Worm (Caenorhabditis elegans) whole organism, early embryonic: ENCODE results near the gene nhr-1.

Experiments used
- B0310.2 ChIP-seq: sonication (generic microtip); optimal IDR thresholded peaks from 2 replicates; lab custom pipeline; 2016; ENCODE audit warnings: mild to moderate bottlenecking, missing genetic modification characterization, missing compliant biosample characterization
- F13C5.2 ChIP-seq: sonication (generic microtip); optimal IDR thresholded peaks from 2 replicates; lab custom pipeline; 2017; ENCODE audit warnings: mild to moderate bottlenecking, missing genetic modification characterization, inconsistent platforms, missing compliant biosample characterization
- aly-1 ChIP-seq: sonication (generic microtip); optimal IDR thresholded peaks from 2 replicates; lab custom pipeline; 2016; ENCODE audit warnings: missing genetic modification characterization, missing compliant biosample characterization
- ama-1 ChIP-seq: fragments of 150-350 bp; optimal IDR thresholded peaks from 2 replicates; lab custom pipeline; 2014
- ceh-13 ChIP-seq: fragments of 200-800 bp; sonication (Bioruptor generic); optimal IDR thresholded peaks from 2 replicates; lab custom pipeline; 2018; ENCODE audit warnings: mild to moderate bottlenecking, missing genetic modification characterization, missing compliant biosample characterization
- ceh-36 ChIP-seq: sonication (generic microtip); optimal IDR thresholded peaks from 2 replicates; lab custom pipeline; 2016; ENCODE audit warnings: missing genetic modification characterization, inconsistent platforms, missing compliant biosample characterization
- ets-7 ChIP-seq: sonication (generic microtip); optimal IDR thresholded peaks from 2 replicates; lab custom pipeline; 2016; ENCODE audit warnings: missing genotype, missing genetic modification characterization, missing compliant biosample characterization
- flt-1 ChIP-seq: fragments of 200-800 bp; sonication (Bioruptor generic); IDR thresholded peaks from 2 replicates; pipeline ENCODE4 v1.3.6; 2022; ENCODE audit warnings: missing genetic modification characterization, missing compliant biosample characterization
- hmbx-1 ChIP-seq: sonication (generic microtip); optimal IDR thresholded peaks from 2 replicates; lab custom pipeline; 2016; ENCODE audit warnings: mild to moderate bottlenecking, missing genetic modification characterization, missing compliant biosample characterization
- hmg-4 ChIP-seq: fragments of 200-800 bp; sonication (Bioruptor generic); optimal IDR thresholded peaks from 2 replicates; lab custom pipeline; 2018; ENCODE audit warnings: mild to moderate bottlenecking, missing genetic modification characterization, missing compliant biosample characterization
- hnd-1 ChIP-seq: sonication (generic microtip); optimal IDR thresholded peaks from 2 replicates; lab custom pipeline; 2016; ENCODE audit warnings: missing genetic modification characterization, missing compliant biosample characterization
- pes-1 ChIP-seq: fragments of 200-800 bp; sonication (Bioruptor generic); IDR thresholded peaks from 2 replicates; pipeline ENCODE4 v1.3.6; 2022; ENCODE audit warnings: missing genetic modification reagents, missing genetic modification characterization, missing compliant biosample characterization
- scrt-1 ChIP-seq: fragments of 200-800 bp; sonication (Bioruptor generic); IDR thresholded peaks from 2 replicates; pipeline ENCODE4 v1.3.6; 2022; ENCODE audit warnings: missing genetic modification characterization, missing compliant biosample characterization
- sea-1 ChIP-seq: fragments of 200-800 bp; sonication (Bioruptor generic); conservative IDR thresholded peaks from 2 replicates; pipeline ENCODE4 v1.3.6; 2022; ENCODE audit warnings: missing genetic modification characterization, missing compliant biosample characterization
- tbx-11 ChIP-seq: fragments of 200-800 bp; sonication (Bioruptor generic); IDR thresholded peaks from 2 replicates; pipeline ENCODE4 v1.3.6; 2022; ENCODE audit warnings: missing genetic modification characterization, missing compliant biosample characterization
- tbx-37 ChIP-seq: fragments of 200-800 bp; sonication (Bioruptor generic); conservative IDR thresholded peaks from 2 replicates; pipeline ENCODE4 v1.3.6; 2022; ENCODE audit warnings: missing genetic modification reagents, missing genetic modification characterization, missing compliant biosample characterization
- tra-4 ChIP-seq: sonication (generic microtip); optimal IDR thresholded peaks from 2 replicates; lab custom pipeline; 2017; ENCODE audit warnings: missing genetic modification characterization, missing compliant biosample characterization

nhr-1 gene

DNA sequence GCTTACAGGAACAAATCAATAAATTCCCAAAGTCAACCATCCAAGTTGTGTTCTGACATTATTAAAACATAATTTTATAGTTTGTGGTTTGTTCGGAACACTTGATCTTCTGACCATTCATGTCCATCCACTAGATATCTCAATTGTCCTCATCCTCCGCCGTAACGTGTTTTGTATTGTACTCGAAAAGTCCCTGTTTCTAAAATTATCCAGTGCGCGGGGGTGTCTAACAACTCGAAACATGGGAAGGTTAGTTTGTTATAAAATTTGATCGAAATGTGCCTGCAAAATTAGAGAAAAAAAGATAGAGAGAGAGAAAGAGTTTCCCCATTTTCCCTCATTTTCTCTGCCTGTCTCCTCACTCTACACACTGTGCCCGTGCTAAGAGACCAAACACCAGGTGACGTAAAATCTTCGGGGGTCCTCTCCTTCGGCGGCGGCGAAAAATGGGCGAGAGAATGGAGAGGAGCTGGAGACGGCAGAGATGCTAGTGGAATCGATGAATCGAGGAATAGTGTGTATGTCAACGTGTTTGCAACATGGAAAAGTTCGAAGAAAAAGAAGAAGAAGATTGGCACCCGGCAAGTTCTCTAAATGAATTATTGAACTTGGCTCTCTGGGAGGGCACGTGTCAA lies 8.2 kb upstream of the nhr-1 start:
- TF ChIP-seq pes-1 (GFP tag; lab: Robert Waterston, UW) (no peak), ama-1 (lab: Kevin White, UChicago) (no peak), F13C5.2 (tag; lab: Kevin White, UChicago) (no peak), tra-4 (tag; lab: Kevin White, UChicago) (no peak), ceh-36 (tag; lab: Kevin White, UChicago) (no peak), tbx-37 (GFP tag; lab: Robert Waterston, UW) (no peak), B0310.2 (tag; lab: Kevin White, UChicago) (no peak), flt-1 (GFP tag; lab: Robert Waterston, UW) (no peak), scrt-1 (GFP tag; lab: Robert Waterston, UW) (no peak), tbx-11 (no peak), hmg-4 (GFP tag; lab: Kevin White, UChicago) (no peak), hnd-1 (tag; lab: Kevin White, UChicago) (no peak), aly-1 (tag; lab: Kevin White, UChicago) (no peak), hmbx-1 (tag; lab: Kevin White, UChicago) (no peak), ceh-13 (no peak)

DNA sequence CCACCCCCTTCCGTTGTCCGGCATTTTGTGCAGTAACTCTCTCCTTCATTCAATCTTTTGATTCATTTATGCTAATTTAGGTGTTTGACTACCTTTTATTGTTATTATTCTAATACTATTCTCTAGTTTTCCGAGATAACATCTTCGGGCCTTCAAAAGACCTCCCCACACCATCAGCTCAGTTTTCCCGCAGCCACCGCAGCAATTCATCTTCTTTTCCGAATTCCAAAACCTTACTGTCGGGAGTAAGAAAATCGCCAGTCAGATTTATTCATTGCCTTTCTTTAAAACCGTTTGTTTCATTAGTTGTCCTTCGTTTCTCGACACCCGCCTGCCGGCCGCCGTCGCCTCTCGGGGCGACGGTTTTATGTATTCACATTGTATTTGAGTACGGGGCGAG lies 5.7 kb upstream of the nhr-1 start:
- TF ChIP-seq tbx-37 (GFP tag; lab: Robert Waterston, UW) (no peak), B0310.2 (tag; lab: Kevin White, UChicago) (no peak), sea-1 (no peak), ceh-13 (no peak), pes-1 (GFP tag; lab: Robert Waterston, UW) (no peak), ama-1 (lab: Kevin White, UChicago) (no peak), hmg-4 (GFP tag; lab: Kevin White, UChicago) (no peak), F13C5.2 (tag; lab: Kevin White, UChicago) (no peak), tbx-11 (no peak), hmbx-1 (tag; lab: Kevin White, UChicago) (no peak)

DNA sequence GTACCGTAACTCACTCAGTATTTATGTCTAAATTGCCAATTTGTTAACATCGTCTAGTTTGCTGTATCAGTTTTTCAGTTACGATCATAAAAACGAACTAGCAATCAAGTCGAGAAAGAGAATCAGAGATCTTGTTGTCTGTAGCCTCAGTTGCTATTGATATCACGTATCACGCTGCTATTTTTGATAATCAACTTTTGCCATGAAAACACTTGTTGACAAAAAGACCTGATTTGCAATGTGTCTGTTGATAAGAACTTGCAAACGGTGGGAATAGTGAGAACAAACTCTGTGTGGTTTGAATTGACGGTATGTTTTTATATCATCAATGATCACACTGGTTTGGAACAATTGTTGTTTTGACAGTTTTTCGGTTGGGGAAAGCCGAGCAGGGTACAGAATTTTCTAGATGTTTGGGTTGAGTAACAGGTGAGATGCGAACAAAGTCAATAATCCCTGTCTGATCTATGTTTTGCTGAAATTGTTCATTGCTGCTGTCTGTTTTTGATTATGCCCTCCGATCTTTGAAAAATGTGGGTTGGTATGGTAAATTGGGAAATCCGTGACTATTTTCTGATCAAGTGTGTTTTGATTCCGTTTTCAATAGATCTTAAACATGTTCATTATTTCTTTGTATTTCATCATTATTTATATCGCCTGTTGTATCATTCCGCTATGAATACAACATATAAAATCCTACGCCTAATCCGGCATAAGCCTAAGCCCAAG lies 4.7 kb upstream of the nhr-1 start:
- no peak for TF ChIP-seq aly-1 (tag; lab: Kevin White, UChicago)
- no peak for TF ChIP-seq hmbx-1 (tag; lab: Kevin White, UChicago)
- no peak for TF ChIP-seq pes-1 (GFP tag; lab: Robert Waterston, UW)
- no peak for TF ChIP-seq ceh-36 (tag; lab: Kevin White, UChicago)
- TF ChIP-seq tra-4 (tag; lab: Kevin White, UChicago): no peak
- no peak for TF ChIP-seq B0310.2 (tag; lab: Kevin White, UChicago)
- no peak for TF ChIP-seq ets-7 (tag; lab: Kevin White, UChicago)
- TF ChIP-seq flt-1 (GFP tag; lab: Robert Waterston, UW): no peak
- TF ChIP-seq ama-1 (lab: Kevin White, UChicago): no peak
- TF ChIP-seq hmg-4 (GFP tag; lab: Kevin White, UChicago): no peak
- TF ChIP-seq F13C5.2 (tag; lab: Kevin White, UChicago): no peak
- TF ChIP-seq tbx-37 (GFP tag; lab: Robert Waterston, UW): no peak

DNA sequence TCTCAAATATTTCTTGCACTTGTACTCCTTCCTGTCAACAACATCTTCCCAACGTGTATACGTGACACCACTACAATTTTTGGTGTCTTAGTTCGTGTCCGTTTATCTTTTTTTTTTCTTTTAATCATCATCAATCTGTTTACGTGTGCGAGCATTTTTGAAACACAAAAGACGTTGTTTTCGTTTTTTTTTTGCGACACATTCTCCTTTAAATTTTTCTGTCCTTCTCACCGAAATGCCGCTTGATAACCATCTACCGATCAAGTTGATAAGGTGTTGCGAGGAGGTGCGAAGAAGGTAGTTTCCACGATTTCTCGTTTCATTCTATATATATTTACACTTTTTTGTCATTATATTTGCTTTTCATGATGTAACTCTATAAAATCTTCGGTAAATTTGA lies 3.3 kb upstream of the nhr-1 start:
- TF ChIP-seq scrt-1 (GFP tag; lab: Robert Waterston, UW) (no peak), hmg-4 (GFP tag; lab: Kevin White, UChicago) (no peak), hmbx-1 (tag; lab: Kevin White, UChicago) (no peak), ceh-36 (tag; lab: Kevin White, UChicago) (no peak), B0310.2 (tag; lab: Kevin White, UChicago) (no peak), tra-4 (tag; lab: Kevin White, UChicago) (no peak), aly-1 (tag; lab: Kevin White, UChicago) (no peak), flt-1 (GFP tag; lab: Robert Waterston, UW) (no peak), ceh-13 (no peak), tbx-37 (GFP tag; lab: Robert Waterston, UW) (no peak), tbx-11 (no peak), sea-1 (no peak), ama-1 (lab: Kevin White, UChicago) (no peak), ets-7 (tag; lab: Kevin White, UChicago) (no peak), pes-1 (GFP tag; lab: Robert Waterston, UW) (no peak), F13C5.2 (tag; lab: Kevin White, UChicago) (no peak)

DNA sequence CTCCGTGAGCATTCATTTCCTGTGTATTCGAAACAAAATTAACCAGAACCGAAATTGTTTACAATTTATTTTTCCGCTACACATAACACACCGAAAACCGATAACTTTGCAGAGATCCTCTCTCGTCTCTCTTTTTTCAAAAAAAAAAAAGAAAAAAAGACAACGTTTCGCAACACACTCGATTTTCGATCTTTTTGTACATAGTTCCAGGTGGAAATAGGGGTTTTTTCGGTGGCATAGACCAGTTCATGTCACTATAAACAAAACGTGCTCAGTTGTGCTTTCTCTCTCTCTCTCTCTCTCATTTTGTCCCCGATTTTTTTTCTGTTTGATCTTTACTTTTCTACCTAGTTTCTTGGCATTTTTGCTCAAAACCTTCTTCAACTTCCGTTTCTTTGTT lies 559 bp downstream of the nhr-1 start:
- no peak for TF ChIP-seq tra-4 (tag; lab: Kevin White, UChicago)
- no peak for TF ChIP-seq pes-1 (GFP tag; lab: Robert Waterston, UW)
- no peak for TF ChIP-seq B0310.2 (tag; lab: Kevin White, UChicago)
- TF ChIP-seq tbx-11: no peak
- no peak for TF ChIP-seq aly-1 (tag; lab: Kevin White, UChicago)
- no peak for TF ChIP-seq hnd-1 (tag; lab: Kevin White, UChicago)

DNA sequence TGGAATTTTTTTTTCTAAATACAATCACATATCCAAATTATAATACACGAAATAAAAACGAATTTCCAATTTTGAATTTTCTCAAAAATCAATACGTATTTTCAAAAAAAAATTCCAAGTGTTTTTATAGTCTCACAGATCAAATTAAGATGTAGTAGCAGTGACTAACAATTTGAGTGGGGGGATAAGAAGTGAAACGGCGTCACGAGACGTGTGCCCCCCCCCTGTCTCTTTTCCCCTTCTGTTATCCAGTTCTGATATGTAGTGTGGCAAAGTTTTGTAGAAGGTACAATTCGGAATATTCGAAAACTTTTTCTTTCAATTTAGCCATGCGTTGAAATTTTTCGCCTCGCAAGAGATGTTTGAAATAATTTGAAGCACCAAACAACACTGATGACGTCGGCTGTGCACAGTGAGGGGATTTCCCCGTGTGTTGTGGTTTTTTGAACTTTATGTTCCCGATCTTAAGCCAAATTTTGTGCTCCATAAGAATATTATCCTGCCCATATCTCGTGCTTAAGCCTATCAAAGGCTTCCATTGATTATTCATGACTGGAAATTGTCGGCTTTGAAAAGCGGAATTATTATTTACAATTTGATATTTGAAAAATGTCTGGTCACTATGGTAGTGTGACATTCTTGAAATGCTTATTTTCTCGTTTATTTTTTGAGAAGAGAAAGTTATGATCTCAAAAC lies 1.5 kb downstream of the nhr-1 start:
- no peak for TF ChIP-seq ets-7 (tag; lab: Kevin White, UChicago)
- TF ChIP-seq aly-1 (tag; lab: Kevin White, UChicago): no peak

DNA sequence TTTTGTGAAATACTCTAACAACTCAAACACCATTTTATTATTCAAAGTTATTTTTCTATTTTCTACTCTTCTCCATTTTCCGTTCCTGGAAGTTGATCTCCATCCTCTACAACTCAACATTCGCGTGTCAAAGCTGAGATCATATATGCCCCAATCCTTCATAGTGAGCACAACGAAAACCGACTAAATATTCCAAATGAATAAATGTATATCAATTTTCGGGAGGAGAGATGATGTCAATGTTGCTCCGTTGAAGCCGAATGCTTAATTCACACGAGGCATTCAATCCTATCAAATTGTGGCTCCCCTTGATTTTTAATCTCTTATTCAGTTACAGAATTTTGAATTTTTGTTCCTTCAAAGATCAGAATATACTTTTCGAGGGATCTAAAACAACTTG lies 2.6 kb downstream of the nhr-1 start:
- no peak for TF ChIP-seq F13C5.2 (tag; lab: Kevin White, UChicago)
- TF ChIP-seq tra-4 (tag; lab: Kevin White, UChicago): no peak
- TF ChIP-seq hmbx-1 (tag; lab: Kevin White, UChicago): no peak
- no peak for TF ChIP-seq tbx-37 (GFP tag; lab: Robert Waterston, UW)
- no peak for TF ChIP-seq ets-7 (tag; lab: Kevin White, UChicago)
- no peak for TF ChIP-seq sea-1
- TF ChIP-seq pes-1 (GFP tag; lab: Robert Waterston, UW): no peak
- TF ChIP-seq B0310.2 (tag; lab: Kevin White, UChicago): no peak
- TF ChIP-seq scrt-1 (GFP tag; lab: Robert Waterston, UW): no peak
- TF ChIP-seq ceh-13: no peak
- no peak for TF ChIP-seq hmg-4 (GFP tag; lab: Kevin White, UChicago)
- no peak for TF ChIP-seq ceh-36 (tag; lab: Kevin White, UChicago)
- no peak for TF ChIP-seq aly-1 (tag; lab: Kevin White, UChicago)
